Fruit fly (Drosophila melanogaster) whole organism, prepupa: Measurements from ENCODE around the gene Mekk1.

ENCODE experiments used
- CG11294 ChIP-seq: fragments of 200-800 bp; sonication (Bioruptor generic); IDR thresholded peaks from 2 replicates; pipeline ENCODE4 v1.3.6; 2022; ENCODE audit warnings: missing biosample characterization, missing genetic modification characterization
- CG8319 ChIP-seq: fragments of 200-800 bp; sonication (Bioruptor generic); optimal IDR thresholded peaks from 3 replicates; lab custom pipeline; 2016; ENCODE audit warnings: missing biosample characterization, missing genetic modification characterization
- CG9139 ChIP-seq: fragments of 200-800 bp; sonication (Bioruptor generic); optimal IDR thresholded peaks from 3 replicates; lab custom pipeline; 2017; ENCODE audit warnings: missing biosample characterization, mild to moderate bottlenecking, missing genetic modification characterization
- Gug ChIP-seq: fragments of 200-800 bp; sonication (Bioruptor generic); IDR thresholded peaks from 2 replicates; pipeline ENCODE4 v1.3.6; 2022; ENCODE audit warnings: missing biosample characterization, missing genetic modification characterization
- Hr38 ChIP-seq: sonication (Bioruptor generic); optimal IDR thresholded peaks from 2 replicates; lab custom pipeline; 2016; ENCODE audit warnings: missing biosample characterization, missing genetic modification characterization
- Sox15 ChIP-seq: fragments of 200-800 bp; sonication (Bioruptor generic); optimal IDR thresholded peaks from 3 replicates; lab custom pipeline; 2016; ENCODE audit warnings: missing biosample characterization, missing genetic modification characterization
- dsx ChIP-seq: fragments of 200-800 bp; optimal IDR thresholded peaks from 3 replicates; lab custom pipeline; 2019; ENCODE audit warnings: missing biosample characterization, mild to moderate bottlenecking, missing genetic modification characterization, moderate library complexity; ENCODE audit not compliant: poor library complexity, severe bottlenecking
- net ChIP-seq: fragments of 200-800 bp; sonication (Bioruptor generic); optimal IDR thresholded peaks from 3 replicates; lab custom pipeline; 2016; ENCODE audit warnings: missing biosample characterization, missing genetic modification characterization
- topi ChIP-seq: fragments of 200-800 bp; sonication (Bioruptor generic); optimal IDR thresholded peaks from 3 replicates; lab custom pipeline; 2016; ENCODE audit warnings: missing biosample characterization, missing genetic modification characterization

DNA sequence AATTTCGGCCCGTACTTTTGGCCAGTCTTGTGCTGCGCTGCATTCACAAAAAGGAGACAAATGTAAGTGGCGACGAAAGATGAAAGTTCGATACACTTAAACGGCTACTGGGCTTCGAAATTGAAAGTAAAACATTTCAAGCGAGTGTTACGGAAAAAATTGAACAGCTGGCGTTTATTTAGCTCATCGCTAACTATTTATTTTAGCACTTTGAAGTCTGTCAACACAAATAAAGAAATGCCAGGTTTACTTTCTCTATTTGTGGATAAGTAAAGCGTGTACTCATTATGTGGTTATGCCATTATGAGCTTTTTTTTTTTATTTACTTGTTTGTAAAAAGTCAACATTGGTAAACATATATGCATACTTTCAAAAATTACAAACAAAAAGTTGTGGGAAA, 42.3 kb upstream of the Mekk1 start:
- TF ChIP-seq CG9139 (GFP tag; lab: Kevin White, UChicago) = no peak
- TF ChIP-seq Hr38 (GFP tag; lab: Kevin White, UChicago) = no peak
- no peak for TF ChIP-seq dsx
- no peak for TF ChIP-seq CG11294
- TF ChIP-seq net (GFP tag; lab: Kevin White, UChicago) = no peak
- no peak for TF ChIP-seq CG8319 (GFP tag; lab: Kevin White, UChicago)
- TF ChIP-seq topi (GFP tag; lab: Kevin White, UChicago) = no peak
- no peak for TF ChIP-seq Sox15 (GFP tag; lab: Kevin White, UChicago)
- no peak for TF ChIP-seq Gug (GFP tag; lab: Robert Waterston, UW)
